Worm (Caenorhabditis elegans): ENCODE data around the gene mrps-23.

Gene mrps-23

ce11 chrIII:9488431-9488830, 35.0 kb downstream of the mrps-23 start, which contains the start of gene nlp-36:
nlp-36 (plus strand) TSS chrIII:9488731.
- TF ChIP-seq hmg-4 (GFP tag; optimal IDR thresholded peaks at IDR 0.05) (no peak), tbx-37 (GFP tag; conservative IDR thresholded peaks at IDR 0.05) (no peak), F13C5.2 (tag; optimal IDR thresholded peaks at IDR 0.05) (no peak), aly-1 (tag; optimal IDR thresholded peaks at IDR 0.05) (no peak), tra-4 (tag; optimal IDR thresholded peaks at IDR 0.05) (no peak), flt-1 (GFP tag; IDR thresholded peaks at IDR 0.05) (no peak), sea-1 (GFP tag; conservative IDR thresholded peaks at IDR 0.05) (no peak), ceh-13 (GFP tag; optimal IDR thresholded peaks at IDR 0.05) (no peak)

- TF ChIP-seq F13C5.2 (tag; optimal IDR thresholded peaks at IDR 0.05): no peak
- no peak for TF ChIP-seq hmbx-1 (tag; optimal IDR thresholded peaks at IDR 0.05)
- no peak for TF ChIP-seq tbx-37 (GFP tag; conservative IDR thresholded peaks at IDR 0.05)
- no peak for TF ChIP-seq aly-1 (tag; optimal IDR thresholded peaks at IDR 0.05)
- no peak for TF ChIP-seq ama-1 (optimal IDR thresholded peaks at IDR 0.05)
- no peak for TF ChIP-seq ceh-13 (GFP tag; optimal IDR thresholded peaks at IDR 0.05)
- TF ChIP-seq ets-7 (tag; optimal IDR thresholded peaks at IDR 0.05): no peak
These were observed 35.4 kb downstream of the mrps-23 start for ce11 chrIII:9488027-9488426.

- TF ChIP-seq tbx-11 (GFP tag; IDR thresholded peaks at IDR 0.05): no peak
- no peak for TF ChIP-seq tbx-37 (GFP tag; conservative IDR thresholded peaks at IDR 0.05)
- TF ChIP-seq ama-1 (optimal IDR thresholded peaks at IDR 0.05): no peak
- TF ChIP-seq tra-4 (tag; optimal IDR thresholded peaks at IDR 0.05): no peak
- TF ChIP-seq B0310.2 (tag; optimal IDR thresholded peaks at IDR 0.05): no peak
- no peak for TF ChIP-seq aly-1 (tag; optimal IDR thresholded peaks at IDR 0.05)
- no peak for TF ChIP-seq ceh-13 (GFP tag; optimal IDR thresholded peaks at IDR 0.05)
- TF ChIP-seq hmbx-1 (tag; optimal IDR thresholded peaks at IDR 0.05): no peak
- no peak for TF ChIP-seq scrt-1 (GFP tag; IDR thresholded peaks at IDR 0.05)
- TF ChIP-seq flt-1 (GFP tag; IDR thresholded peaks at IDR 0.05): no peak
- no peak for TF ChIP-seq hnd-1 (tag; optimal IDR thresholded peaks at IDR 0.05)
These were observed 36.0 kb downstream of the mrps-23 start for ce11 chrIII:9487454-9487853.

ce11 chrIII:9485373-9485772, 38.1 kb downstream of the mrps-23 start, which contains the start of gene bre-3:
bre-3 (minus strand) TSS chrIII:9485473.
- TF ChIP-seq tbx-37 (GFP tag; conservative IDR thresholded peaks at IDR 0.05) (no peak), hmg-4 (GFP tag; optimal IDR thresholded peaks at IDR 0.05) (no peak), tbx-11 (GFP tag; IDR thresholded peaks at IDR 0.05) (no peak), ama-1 (optimal IDR thresholded peaks at IDR 0.05) (no peak), B0310.2 (tag; optimal IDR thresholded peaks at IDR 0.05) (no peak), flt-1 (GFP tag; IDR thresholded peaks at IDR 0.05) (no peak), scrt-1 (GFP tag; IDR thresholded peaks at IDR 0.05) (no peak), sea-1 (GFP tag; conservative IDR thresholded peaks at IDR 0.05) (no peak), hmbx-1 (tag; optimal IDR thresholded peaks at IDR 0.05) (no peak), ceh-36 (tag; optimal IDR thresholded peaks at IDR 0.05) (no peak)

ce11 chrIII:9483716-9484115, 39.8 kb downstream of the mrps-23 start:
- TF ChIP-seq ceh-13 (GFP tag; optimal IDR thresholded peaks at IDR 0.05) (no peak), tra-4 (tag; optimal IDR thresholded peaks at IDR 0.05) (no peak), flt-1 (GFP tag; IDR thresholded peaks at IDR 0.05) (no peak), sea-1 (GFP tag; conservative IDR thresholded peaks at IDR 0.05) (no peak), ceh-36 (tag; optimal IDR thresholded peaks at IDR 0.05) (no peak), ets-7 (tag; optimal IDR thresholded peaks at IDR 0.05) (no peak), hnd-1 (tag; optimal IDR thresholded peaks at IDR 0.05) (no peak), hmbx-1 (tag; optimal IDR thresholded peaks at IDR 0.05) (no peak), ama-1 (optimal IDR thresholded peaks at IDR 0.05) (no peak), aly-1 (tag; optimal IDR thresholded peaks at IDR 0.05) (no peak), tbx-11 (GFP tag; IDR thresholded peaks at IDR 0.05) (no peak), B0310.2 (tag; optimal IDR thresholded peaks at IDR 0.05) (no peak), F13C5.2 (tag; optimal IDR thresholded peaks at IDR 0.05) (no peak)

ce11 chrIII:9482423-9482993, 41.0 kb downstream of the mrps-23 start:
- TF ChIP-seq B0310.2 (tag; optimal IDR thresholded peaks at IDR 0.05) (no peak), hnd-1 (tag; optimal IDR thresholded peaks at IDR 0.05) (no peak), aly-1 (tag; optimal IDR thresholded peaks at IDR 0.05) (no peak), tra-4 (tag; optimal IDR thresholded peaks at IDR 0.05) (no peak), ama-1 (optimal IDR thresholded peaks at IDR 0.05) (no peak), ceh-36 (tag; optimal IDR thresholded peaks at IDR 0.05) (no peak), F13C5.2 (tag; optimal IDR thresholded peaks at IDR 0.05) (no peak), hmg-4 (GFP tag; optimal IDR thresholded peaks at IDR 0.05) (no peak), ets-7 (tag; optimal IDR thresholded peaks at IDR 0.05) (no peak), ceh-13 (GFP tag; optimal IDR thresholded peaks at IDR 0.05) (no peak)

- TF ChIP-seq aly-1 (tag; optimal IDR thresholded peaks at IDR 0.05) (no peak), F13C5.2 (tag; optimal IDR thresholded peaks at IDR 0.05) (no peak), flt-1 (GFP tag; IDR thresholded peaks at IDR 0.05) (no peak), pes-1 (GFP tag; IDR thresholded peaks at IDR 0.05) (no peak), tra-4 (tag; optimal IDR thresholded peaks at IDR 0.05) (no peak), tbx-37 (GFP tag; conservative IDR thresholded peaks at IDR 0.05) (no peak), scrt-1 (GFP tag; IDR thresholded peaks at IDR 0.05) (no peak), hmg-4 (GFP tag; optimal IDR thresholded peaks at IDR 0.05) (no peak), ceh-13 (GFP tag; optimal IDR thresholded peaks at IDR 0.05) (no peak), hnd-1 (tag; optimal IDR thresholded peaks at IDR 0.05) (no peak), ceh-36 (tag; optimal IDR thresholded peaks at IDR 0.05) (no peak), B0310.2 (tag; optimal IDR thresholded peaks at IDR 0.05) (no peak), sea-1 (GFP tag; conservative IDR thresholded peaks at IDR 0.05) (no peak), hmbx-1 (tag; optimal IDR thresholded peaks at IDR 0.05) (no peak), tbx-11 (GFP tag; IDR thresholded peaks at IDR 0.05) (no peak), ets-7 (tag; optimal IDR thresholded peaks at IDR 0.05) (no peak), ama-1 (optimal IDR thresholded peaks at IDR 0.05) (no peak)
These were observed 46.9 kb downstream of the mrps-23 start for ce11 chrIII:9476564-9476963.

- TF ChIP-seq tra-4 (tag; optimal IDR thresholded peaks at IDR 0.05) (no peak), aly-1 (tag; optimal IDR thresholded peaks at IDR 0.05) (no peak), ets-7 (tag; optimal IDR thresholded peaks at IDR 0.05) (no peak), pes-1 (GFP tag; IDR thresholded peaks at IDR 0.05) (no peak), ceh-36 (tag; optimal IDR thresholded peaks at IDR 0.05) (no peak)
These were observed 49.0 kb downstream of the mrps-23 start for ce11 chrIII:9474501-9474900.

Data from whole organism, early embryonic.